Fruit fly (Drosophila melanogaster): ENCODE results near the gene Naprt.
A peak's percentile ranks its signal among the peaks of the same experiment; 100 is the strongest.

The Naprt gene

dm6 chr2L:4218820-4219219, 20.9 kb upstream of the Naprt start (continued):
- TF ChIP-seq CG6254 (GFP tag; optimal IDR thresholded peaks at IDR 0.05), result no peak
- TF ChIP-seq CG30403 (GFP tag; optimal IDR thresholded peaks at IDR 0.05), result no peak
- TF ChIP-seq trem (tag; optimal IDR thresholded peaks at IDR 0.05), result no peak
- no peak for TF ChIP-seq CG17186 (GFP tag; optimal IDR thresholded peaks at IDR 0.05)
- TF ChIP-seq bigmax (GFP tag; optimal IDR thresholded peaks at IDR 0.05), result no peak
- no peak for TF ChIP-seq CG4328 (GFP tag; optimal IDR thresholded peaks at IDR 0.05)
- TF ChIP-seq Deaf1 (tag; optimal IDR thresholded peaks at IDR 0.05), result no peak
- TF ChIP-seq CG6272 (GFP tag; IDR thresholded peaks at IDR 0.05), result no peak
- TF ChIP-seq Fer1 (GFP tag; optimal IDR thresholded peaks at IDR 0.05), result no peak
- TF ChIP-seq hth (optimal IDR thresholded peaks at IDR 0.05), result no peak
- TF ChIP-seq Vsx1 (GFP tag; optimal IDR thresholded peaks at IDR 0.05), result no peak
- TF ChIP-seq CG16815 (GFP tag; optimal IDR thresholded peaks at IDR 0.05), result no peak
- TF ChIP-seq Hr3 (GFP tag; optimal IDR thresholded peaks at IDR 0.05), result no peak
- no peak for TF ChIP-seq CrebB (tag; optimal IDR thresholded peaks at IDR 0.05)
- no peak for TF ChIP-seq CG3838 (GFP tag; optimal IDR thresholded peaks at IDR 0.05)
- TF ChIP-seq CG15514 (GFP tag; optimal IDR thresholded peaks at IDR 0.05), result no peak
- no peak for TF ChIP-seq twi (tag; optimal IDR thresholded peaks at IDR 0.05)
- no peak for TF ChIP-seq HLHmδ (GFP tag; optimal IDR thresholded peaks at IDR 0.05)
- peak; percentile 4 for TF ChIP-seq CHES-1-like (GFP tag; optimal IDR thresholded peaks at IDR 0.05)
- no peak for TF ChIP-seq CG12659 (GFP tag; optimal IDR thresholded peaks at IDR 0.05)
- peak; percentile 16 for TF ChIP-seq kni (GFP tag; optimal IDR thresholded peaks at IDR 0.05)
- no peak for TF ChIP-seq amos (GFP tag; IDR thresholded peaks at IDR 0.05; ENCODE audit: partially characterized antibody)
- TF ChIP-seq CG2202 (tag; optimal IDR thresholded peaks at IDR 0.05), result no peak
- no peak for TF ChIP-seq fu2 (GFP tag; optimal IDR thresholded peaks at IDR 0.05)
- TF ChIP-seq D19B (GFP tag; optimal IDR thresholded peaks at IDR 0.05), result peak; percentile 94
- no peak for TF ChIP-seq Med (GFP tag)
- TF ChIP-seq jigr1 (GFP tag; IDR thresholded peaks at IDR 0.05), result no peak
- TF ChIP-seq CG6765 (GFP tag; optimal IDR thresholded peaks at IDR 0.05), result no peak
- TF ChIP-seq nau (GFP tag; optimal IDR thresholded peaks at IDR 0.05), result no peak
- no peak for TF ChIP-seq emc (GFP tag; optimal IDR thresholded peaks at IDR 0.05)
- no peak for TF ChIP-seq CoRest (tag; optimal IDR thresholded peaks at IDR 0.05)
- TF ChIP-seq Ptx1 (GFP tag; IDR thresholded peaks at IDR 0.05), result no peak
- TF ChIP-seq ewg (GFP tag; optimal IDR thresholded peaks at IDR 0.05), result no peak
- no peak for TF ChIP-seq CG14014 (GFP tag; IDR thresholded peaks at IDR 0.05)
- no peak for TF ChIP-seq dan (GFP tag; IDR thresholded peaks at IDR 0.05)
- TF ChIP-seq Rfx (GFP tag; IDR thresholded peaks at IDR 0.05), result no peak; the same call in 1 of the 2 replicates
- no peak for TF ChIP-seq tup (GFP tag; optimal IDR thresholded peaks at IDR 0.05)
- TF ChIP-seq Meics (GFP tag; optimal IDR thresholded peaks at IDR 0.05), result no peak
- no peak for TF ChIP-seq az2 (GFP tag; optimal IDR thresholded peaks at IDR 0.05)
- TF ChIP-seq tin (GFP tag; optimal IDR thresholded peaks at IDR 0.05), result no peak
- peak; percentile 6 for TF ChIP-seq ab (GFP tag; optimal IDR thresholded peaks at IDR 0.05)
- peak; percentile 34; the same call in 1 of the 2 replicates for TF ChIP-seq CG11247 (GFP tag; IDR thresholded peaks at IDR 0.05)
- TF ChIP-seq Fer3 (tag; optimal IDR thresholded peaks at IDR 0.05), result no peak
- TF ChIP-seq Dref (GFP tag; IDR thresholded peaks at IDR 0.05), result no peak
- no peak for TF ChIP-seq TFAM (GFP tag; optimal IDR thresholded peaks at IDR 0.05)
- TF ChIP-seq tna (GFP tag; IDR thresholded peaks at IDR 0.05; ENCODE audit: partially characterized antibody), result no peak
- no peak for TF ChIP-seq wek (GFP tag; optimal IDR thresholded peaks at IDR 0.05)
- TF ChIP-seq CG10462 (GFP tag; optimal IDR thresholded peaks at IDR 0.05), result no peak
- TF ChIP-seq CG3163 (GFP tag; optimal IDR thresholded peaks at IDR 0.05), result no peak
- no peak for TF ChIP-seq peb (GFP tag; IDR thresholded peaks at IDR 0.05)
- no peak for TF ChIP-seq Ets65A (GFP tag)
- TF ChIP-seq CG4730 (GFP tag; IDR thresholded peaks at IDR 0.05), result 0 out of 2 replicates have a peak, but pooled peaks have one; percentile 24
